Fruit fly (Drosophila melanogaster): ENCODE results near the gene CG10026.
A peak's percentile ranks its signal among the peaks of the same experiment; 100 is the strongest.

CG10026 gene

DNA sequence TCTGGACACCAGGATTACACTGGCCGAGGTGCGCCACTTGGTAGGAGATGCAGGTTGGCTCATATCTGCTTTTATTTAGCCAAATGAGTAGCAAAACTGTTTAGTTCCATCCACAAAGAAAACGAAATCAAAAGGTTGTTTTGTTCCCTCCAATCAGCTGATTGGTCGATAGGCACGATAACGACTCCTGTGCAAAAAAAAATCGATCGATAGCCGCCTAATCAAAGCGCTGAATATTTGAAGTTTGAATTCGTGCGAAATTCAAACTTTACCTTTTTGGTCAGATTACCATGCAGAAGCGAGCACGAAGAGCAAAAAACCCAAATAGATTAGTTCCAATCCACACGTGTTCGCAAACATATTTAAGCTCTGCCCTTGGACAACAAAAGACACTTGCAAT lies 30.5 kb downstream of the CG10026 start, which contains the start of the genes CG10195 and CG13084:
TSS of gene CG10195 (minus strand) at position 167 of the 400 bp plus-strand sequence.
TSS of gene CG13084 (plus strand) at position 392 of the 400 bp plus-strand sequence.
- TF ChIP-seq C15 (GFP tag; IDR thresholded peaks at IDR 0.05) (no peak), CG12769 (tag; optimal IDR thresholded peaks at IDR 0.05) (no peak), Neu2 (GFP tag; optimal IDR thresholded peaks at IDR 0.05; ENCODE audit: borderline replicate concordance) (no peak), CG2116 (GFP tag; optimal IDR thresholded peaks at IDR 0.05) (peak; percentile 53), Sry-δ (GFP tag; optimal IDR thresholded peaks at IDR 0.05) (peak; percentile 10), zen2 (GFP tag; IDR thresholded peaks at IDR 0.05; ENCODE audit: partially characterized antibody) (peak; percentile 42; the same call in 1 of the 3 replicates), CG34224 (GFP tag; IDR thresholded peaks at IDR 0.05; ENCODE audit: partially characterized antibody) (peak; percentile 64), jigr1 (GFP tag; IDR thresholded peaks at IDR 0.05) (no peak), CG7928 (GFP tag; optimal IDR thresholded peaks at IDR 0.05) (no peak), hbn (GFP tag; IDR thresholded peaks at IDR 0.05; ENCODE audit: partially characterized antibody) (peak; percentile 31; the same call in 1 of the 2 replicates), CG13287 (GFP tag; IDR thresholded peaks at IDR 0.05; ENCODE audit: partially characterized antibody) (peak; percentile 64), ttk (GFP tag; IDR thresholded peaks at IDR 0.05) (no peak), CG1603 (tag; optimal IDR thresholded peaks at IDR 0.05) (no peak), Atf-2 (GFP tag; optimal IDR thresholded peaks at IDR 0.05) (no peak), ato (GFP tag; IDR thresholded peaks at IDR 0.05; ENCODE audit: partially characterized antibody) (0 out of 2 replicates have a peak, but pooled peaks have one; percentile 34), Meics (GFP tag; optimal IDR thresholded peaks at IDR 0.05) (no peak), ewg (GFP tag; optimal IDR thresholded peaks at IDR 0.05) (no peak), Dref (GFP tag; IDR thresholded peaks at IDR 0.05) (peak; percentile 70), row (GFP tag; IDR thresholded peaks at IDR 0.05) (no peak), HmgD (GFP tag; optimal IDR thresholded peaks at IDR 0.05) (no peak), usp (GFP tag; optimal IDR thresholded peaks at IDR 0.05) (no peak), Doc2 (GFP tag; IDR thresholded peaks at IDR 0.05) (no peak), CG17385 (GFP tag; optimal IDR thresholded peaks at IDR 0.05) (no peak), CG10366 (GFP tag; IDR thresholded peaks at IDR 0.05) (no peak), CG14441 (GFP tag; IDR thresholded peaks at IDR 0.05) (no peak), ind (GFP tag; optimal IDR thresholded peaks at IDR 0.05) (no peak), sna (GFP tag; IDR thresholded peaks at IDR 0.05; ENCODE audit: partially characterized antibody) (peak; percentile 74), Opbp (GFP tag; IDR thresholded peaks at IDR 0.05; ENCODE audit: partially characterized antibody) (peak; percentile 32; the same call in 1 of the 3 replicates), pzg (GFP tag; optimal IDR thresholded peaks at IDR 0.05) (peak; percentile 15), cas (GFP tag; IDR thresholded peaks at IDR 0.05) (no peak), BEAF-32 (GFP tag; optimal IDR thresholded peaks at IDR 0.05) (peak; percentile 14), tna (GFP tag; IDR thresholded peaks at IDR 0.05; ENCODE audit: partially characterized antibody) (0 out of 2 replicates have a peak, but pooled peaks have one; percentile 54), CG10267 (tag; optimal IDR thresholded peaks at IDR 0.05) (no peak), Lhr (GFP tag; optimal IDR thresholded peaks at IDR 0.05) (no peak), CG8765 (GFP tag; IDR thresholded peaks at IDR 0.05) (no peak), Scr (GFP tag; IDR thresholded peaks at IDR 0.05; ENCODE audit: partially characterized antibody) (0 out of 2 replicates have a peak, but pooled peaks have one; percentile 24), CG4360 (GFP tag; IDR thresholded peaks at IDR 0.05) (no peak), kah (GFP tag; optimal IDR thresholded peaks at IDR 0.05) (peak; percentile 3), crp (GFP tag; optimal IDR thresholded peaks at IDR 0.05) (peak in 1 of 2 experiments; percentile 81), Doc3 (GFP tag; IDR thresholded peaks at IDR 0.05; ENCODE audit: partially characterized antibody) (peak; percentile 44; the same call in 2 of the 3 replicates), CG18011 (GFP tag; optimal IDR thresholded peaks at IDR 0.05) (no peak), Dll (GFP tag; IDR thresholded peaks at IDR 0.05; ENCODE audit: partially characterized antibody) (peak; percentile 63; the same call in 3 of the 4 replicates), CG2712 (tag; optimal IDR thresholded peaks at IDR 0.05) (no peak), amos (GFP tag; IDR thresholded peaks at IDR 0.05; ENCODE audit: partially characterized antibody) (peak; percentile 28; the same call in 1 of the 2 replicates), fu2 (GFP tag; optimal IDR thresholded peaks at IDR 0.05) (no peak), wek (GFP tag; optimal IDR thresholded peaks at IDR 0.05) (no peak), HLHmδ (GFP tag; optimal IDR thresholded peaks at IDR 0.05) (no peak), H15 (GFP tag; IDR thresholded peaks at IDR 0.05) (no peak), Asciz (GFP tag; optimal IDR thresholded peaks at IDR 0.05) (no peak)
